Fruit fly (Drosophila melanogaster): ENCODE results near the gene CG34027.

dm6 chr3R:25108932-25109331 is at the start of gene CG34027:
- TF ChIP-seq CG10147 (GFP tag; optimal IDR thresholded peaks at IDR 0.05) (no peak), lola (GFP tag; optimal IDR thresholded peaks at IDR 0.05) (no peak), CTCF (GFP tag; optimal IDR thresholded peaks at IDR 0.05) (no peak), CG1233 (GFP tag; optimal IDR thresholded peaks at IDR 0.05) (no peak), gsb-n (tag; optimal IDR thresholded peaks at IDR 0.05) (no peak), pb (GFP tag; optimal IDR thresholded peaks at IDR 0.05) (no peak), HmgZ (tag; optimal IDR thresholded peaks at IDR 0.05) (no peak), hkb (optimal IDR thresholded peaks at IDR 0.05) (no peak), hkb (GFP tag; IDR thresholded peaks at IDR 0.05) (no peak), CG8359 (GFP tag; optimal IDR thresholded peaks at IDR 0.05; ENCODE audit: borderline replicate concordance) (no peak), Camta (GFP tag; optimal IDR thresholded peaks at IDR 0.05) (no peak), CG14441 (GFP tag; IDR thresholded peaks at IDR 0.05) (no peak), Hmx (GFP tag; optimal IDR thresholded peaks at IDR 0.05) (no peak)

All from whole organism, embryonic.